Worm (Caenorhabditis elegans) whole organism, L4 larva: ENCODE results near the gene T10D4.6.

Experiments
- dve-1 ChIP-seq: sonication (generic microtip); optimal IDR thresholded peaks from 2 replicates; lab custom pipeline; 2017; ENCODE audit warnings: antibody characterized with exemption, mild to moderate bottlenecking, missing genetic modification characterization, missing compliant biosample characterization; ENCODE audit not compliant: insufficient read depth
- egl-27 ChIP-seq: sonication (generic microtip); optimal IDR thresholded peaks from 3 replicates; lab custom pipeline; 2017; ENCODE audit warnings: missing biosample characterization, missing genetic modification reagents, missing genetic modification characterization
- mep-1 ChIP-seq: fragments of 150-350 bp; sonication (generic microtip); optimal IDR thresholded peaks from 3 replicates; lab custom pipeline; 2014; ENCODE audit warnings: missing biosample characterization, missing genetic modification characterization
- nhr-102 ChIP-seq: sonication (generic microtip); optimal IDR thresholded peaks from 2 replicates; lab custom pipeline; 2016; ENCODE audit warnings: mild to moderate bottlenecking, missing genetic modification characterization, moderate library complexity, missing compliant biosample characterization
- spr-1 ChIP-seq: sonication (generic microtip); optimal IDR thresholded peaks from 2 replicates; lab custom pipeline; 2016; ENCODE audit warnings: mild to moderate bottlenecking, missing genetic modification characterization, missing compliant biosample characterization
- ztf-11 ChIP-seq: fragments of 150-350 bp; optimal IDR thresholded peaks from 2 replicates; lab custom pipeline; 2014; ENCODE audit warnings: missing biosample characterization, missing genetic modification characterization

- TF ChIP-seq ztf-11 (no peak), spr-1 (tag; lab: Kevin White, UChicago) (no peak), dve-1 (tag; lab: Kevin White, UChicago) (no peak), mep-1 (tag; lab: Kevin White, UChicago) (no peak), nhr-102 (no peak), egl-27 (no peak)
These were observed 37.6 kb downstream of the T10D4.6 start, which contains the start of gene sri-33 for ce11 chrII:3156749-3157148.
